Fruit fly (Drosophila melanogaster): Measurements from ENCODE around the gene CG14855.

DNA sequence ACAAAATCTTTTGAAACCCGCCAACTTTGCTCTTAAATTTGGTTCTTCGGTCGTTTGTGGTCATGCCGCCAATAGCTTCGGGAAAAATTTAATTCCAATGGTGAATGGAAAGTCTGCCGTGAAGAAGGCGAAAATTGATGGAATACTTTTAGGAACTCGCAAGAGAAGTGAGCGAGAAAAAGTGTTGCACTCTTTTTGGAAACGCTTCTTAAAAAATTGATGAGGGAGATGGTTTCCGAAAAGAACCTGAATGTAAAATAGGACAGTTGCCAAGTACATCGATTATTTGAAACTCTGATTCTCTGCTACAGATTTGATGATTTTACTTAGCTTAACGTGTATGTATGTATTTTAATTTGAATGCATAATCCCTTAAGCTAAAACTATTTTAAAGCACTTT lies 26.8 kb downstream of the CG14855 start:
- TF ChIP-seq CG8478 (optimal IDR thresholded peaks at IDR 0.05) (no peak), CTCF (optimal IDR thresholded peaks at IDR 0.05) (peak; percentile 51 to 65)

All from S2 (cell line).